Fruit fly (Drosophila melanogaster): Measurements from ENCODE around the gene CG45413.
A peak's percentile ranks its signal among the peaks of the same experiment; 100 is the strongest.

CG45413 gene

dm6 chr3L:6903985-6904384, 27.8 kb downstream of the CG45413 start (continued):
- TF ChIP-seq fd102C (GFP tag; optimal IDR thresholded peaks at IDR 0.05) (no peak), Ada2b (GFP tag; IDR thresholded peaks at IDR 0.05) (no peak), pfk (GFP tag; optimal IDR thresholded peaks at IDR 0.05) (no peak), CG15011 (GFP tag; optimal IDR thresholded peaks at IDR 0.05) (no peak), CG10543 (GFP tag; optimal IDR thresholded peaks at IDR 0.05) (peak; percentile 35), Bgb (GFP tag; IDR thresholded peaks at IDR 0.05; ENCODE audit: partially characterized antibody) (peak; percentile 61), NC2α (GFP tag; optimal IDR thresholded peaks at IDR 0.05) (no peak), CG8290 (GFP tag; optimal IDR thresholded peaks at IDR 0.05) (peak; percentile 35), CG8290 (tag; optimal IDR thresholded peaks at IDR 0.05) (peak in 1 of 2 experiments; percentile 23), Blimp-1 (GFP tag; optimal IDR thresholded peaks at IDR 0.05) (no peak), Atf6 (GFP tag; IDR thresholded peaks at IDR 0.05) (peak; percentile 40; the same call in 1 of the 2 replicates), klu (GFP tag; IDR thresholded peaks at IDR 0.05) (no peak), stc (GFP tag; IDR thresholded peaks at IDR 0.05) (no peak; the same call in 1 of the 2 replicates), CG11085 (GFP tag; IDR thresholded peaks at IDR 0.05) (no peak), CG7987 (GFP tag; optimal IDR thresholded peaks at IDR 0.05) (no peak), Hey (tag; optimal IDR thresholded peaks at IDR 0.05) (no peak), gfzf (GFP tag; optimal IDR thresholded peaks at IDR 0.05) (no peak), CG11247 (GFP tag; IDR thresholded peaks at IDR 0.05) (no peak; the same call in 1 of the 2 replicates), so (GFP tag; IDR thresholded peaks at IDR 0.05) (no peak), Fer1 (GFP tag; optimal IDR thresholded peaks at IDR 0.05) (no peak), Dll (GFP tag; IDR thresholded peaks at IDR 0.05; ENCODE audit: partially characterized antibody) (peak; percentile 39; the same call in 1 of the 4 replicates), Dref (GFP tag; IDR thresholded peaks at IDR 0.05) (no peak), CG8765 (GFP tag; IDR thresholded peaks at IDR 0.05) (no peak), CG17385 (GFP tag; optimal IDR thresholded peaks at IDR 0.05) (no peak), Ptx1 (GFP tag; IDR thresholded peaks at IDR 0.05) (peak; percentile 33), CG6272 (GFP tag; IDR thresholded peaks at IDR 0.05) (peak; percentile 34; the same call in 1 of the 2 replicates), Scr (GFP tag; IDR thresholded peaks at IDR 0.05; ENCODE audit: partially characterized antibody) (peak; percentile 53), Atf3 (GFP tag; optimal IDR thresholded peaks at IDR 0.05) (no peak), CG14014 (GFP tag; IDR thresholded peaks at IDR 0.05) (0 out of 2 replicates have a peak, but pooled peaks have one; percentile 25), Atf-2 (GFP tag; optimal IDR thresholded peaks at IDR 0.05) (no peak), NFAT (GFP tag; IDR thresholded peaks at IDR 0.05) (peak; percentile 41; the same call in 1 of the 2 replicates), dmrt99B (tag; optimal IDR thresholded peaks at IDR 0.05) (no peak), az2 (GFP tag; optimal IDR thresholded peaks at IDR 0.05) (no peak), Fer3 (tag; optimal IDR thresholded peaks at IDR 0.05) (no peak), Lim3 (GFP tag; IDR thresholded peaks at IDR 0.05) (no peak), CG31365 (tag; optimal IDR thresholded peaks at IDR 0.05) (no peak), pros (GFP tag; optimal IDR thresholded peaks at IDR 0.05) (no peak), grau (tag; optimal IDR thresholded peaks at IDR 0.05) (peak; percentile 18), zfh2 (GFP tag; optimal IDR thresholded peaks at IDR 0.05) (no peak), CG12299 (tag; optimal IDR thresholded peaks at IDR 0.05) (no peak), pnt (GFP tag; optimal IDR thresholded peaks at IDR 0.05) (no peak), CG3281 (GFP tag; optimal IDR thresholded peaks at IDR 0.05) (no peak), CG11696 (GFP tag; IDR thresholded peaks at IDR 0.05) (no peak), CG6854 (GFP tag; optimal IDR thresholded peaks at IDR 0.05) (no peak), CG42726 (GFP tag; IDR thresholded peaks at IDR 0.05; ENCODE audit: partially characterized antibody) (peak; percentile 69), bigmax (GFP tag; optimal IDR thresholded peaks at IDR 0.05) (no peak), lilli (GFP tag; optimal IDR thresholded peaks at IDR 0.05) (peak; percentile 4), lbe (GFP tag; optimal IDR thresholded peaks at IDR 0.05) (no peak), HHEX (GFP tag; optimal IDR thresholded peaks at IDR 0.05) (no peak), pum (GFP tag; optimal IDR thresholded peaks at IDR 0.05) (no peak), H15 (GFP tag; IDR thresholded peaks at IDR 0.05) (peak; percentile 40; the same call in 1 of the 3 replicates), slbo (GFP tag; IDR thresholded peaks at IDR 0.05) (peak; percentile 63)

Measured in whole organism, embryonic.